Worm (Caenorhabditis elegans) whole organism, mixed stage, embryonic: ENCODE measurements around the gene F10E9.4.

Experiments
- M03D4.4 ChIP-seq: sonication (generic microtip); optimal IDR thresholded peaks from 2 replicates; lab custom pipeline; 2017; ENCODE audit warnings: mild to moderate bottlenecking, missing genetic modification characterization, missing compliant biosample characterization
- bed-3 ChIP-seq: fragments of 200-800 bp; sonication (Bioruptor generic); optimal IDR thresholded peaks from 3 replicates; lab custom pipeline; 2018; ENCODE audit warnings: mild to moderate bottlenecking, missing genetic modification characterization, moderate library complexity, missing compliant biosample characterization
- blmp-1 ChIP-seq: fragments of 150-350 bp; optimal IDR thresholded peaks from 2 replicates; lab custom pipeline; 2014; ENCODE audit warnings: missing biosample characterization, missing genetic modification characterization
- ceh-39 ChIP-seq: fragments of 150-350 bp; optimal IDR thresholded peaks from 2 replicates; lab custom pipeline; 2014; ENCODE audit warnings: missing biosample characterization, missing genetic modification characterization
- ceh-43 ChIP-seq: fragments of 200-800 bp; sonication (Bioruptor generic); optimal IDR thresholded peaks from 2 replicates; lab custom pipeline; 2018; ENCODE audit warnings: mild to moderate bottlenecking, missing genetic modification characterization, moderate library complexity, missing compliant biosample characterization
- ceh-83 ChIP-seq: fragments of 200-800 bp; sonication (Bioruptor generic); optimal IDR thresholded peaks from 2 replicates; lab custom pipeline; 2018; ENCODE audit warnings: mild to moderate bottlenecking, missing genetic modification characterization, missing compliant biosample characterization
- ces-1 ChIP-seq: fragments of 150-350 bp; optimal IDR thresholded peaks from 2 replicates; lab custom pipeline; 2014; ENCODE audit warnings: missing biosample characterization, missing genetic modification reagents, missing genetic modification characterization
- cnd-1 ChIP-seq: fragments of 200-800 bp; sonication (Bioruptor generic); optimal IDR thresholded peaks from 2 replicates; lab custom pipeline; 2018; ENCODE audit warnings: mild to moderate bottlenecking, missing genetic modification characterization, missing compliant biosample characterization
- drap-1 ChIP-seq: fragments of 200-800 bp; sonication (Bioruptor generic); optimal IDR thresholded peaks from 3 replicates; lab custom pipeline; 2018; ENCODE audit warnings: mild to moderate bottlenecking, missing genetic modification characterization, missing compliant biosample characterization
- elt-3 ChIP-seq: fragments of 150-350 bp; optimal IDR thresholded peaks from 2 replicates; lab custom pipeline; 2014; ENCODE audit warnings: missing biosample characterization, missing genetic modification characterization
- flh-1 ChIP-seq: fragments of 200-800 bp; sonication (Bioruptor generic); optimal IDR thresholded peaks from 2 replicates; lab custom pipeline; 2018; ENCODE audit warnings: mild to moderate bottlenecking, missing genetic modification characterization, moderate library complexity, missing compliant biosample characterization
- hlh-1 ChIP-seq: fragments of 150-350 bp; optimal IDR thresholded peaks from 2 replicates; lab custom pipeline; 2014; ENCODE audit warnings: missing biosample characterization, missing genetic modification reagents, missing genetic modification characterization
- lin-13 ChIP-seq: fragments of 150-350 bp; optimal IDR thresholded peaks from 2 replicates; lab custom pipeline; 2014; ENCODE audit warnings: missing biosample characterization, missing genetic modification characterization
- lin-32 ChIP-seq: fragments of 200-800 bp; sonication (Bioruptor generic); optimal IDR thresholded peaks from 2 replicates; lab custom pipeline; 2018; ENCODE audit warnings: mild to moderate bottlenecking, missing genetic modification characterization, missing compliant biosample characterization
- lsy-2 ChIP-seq: fragments of 150-350 bp; optimal IDR thresholded peaks from 2 replicates; lab custom pipeline; 2014; ENCODE audit warnings: missing biosample characterization, missing genetic modification characterization
- mab-5 ChIP-seq: fragments of 150-350 bp; optimal IDR thresholded peaks from 2 replicates; lab custom pipeline; 2014; ENCODE audit warnings: missing biosample characterization, missing genetic modification characterization
- mep-1 ChIP-seq: fragments of 150-350 bp; optimal IDR thresholded peaks from 2 replicates; lab custom pipeline; 2017; ENCODE audit warnings: missing biosample characterization, missing genetic modification reagents, missing genetic modification characterization, inconsistent platforms
- mls-2 ChIP-seq: sonication (generic microtip); optimal IDR thresholded peaks from 2 replicates; lab custom pipeline; 2016; ENCODE audit warnings: mild to moderate bottlenecking, missing genetic modification characterization, moderate library complexity, missing compliant biosample characterization
- nhr-2 ChIP-seq: fragments of 150-350 bp; optimal IDR thresholded peaks from 2 replicates; lab custom pipeline; 2014; ENCODE audit warnings: missing biosample characterization, missing genetic modification characterization
- nhr-237 ChIP-seq: fragments of 150-350 bp; optimal IDR thresholded peaks from 2 replicates; lab custom pipeline; 2014; ENCODE audit warnings: missing biosample characterization, missing genetic modification characterization
- nhr-28 ChIP-seq: fragments of 150-350 bp; optimal IDR thresholded peaks from 2 replicates; lab custom pipeline; 2014; ENCODE audit warnings: missing biosample characterization, missing genetic modification characterization
- pha-4 ChIP-seq: fragments of 150-350 bp; optimal IDR thresholded peaks from 2 replicates; lab custom pipeline; 2018; ENCODE audit warnings: missing biosample characterization, missing genetic modification reagents, missing genetic modification characterization
- sem-2 ChIP-seq: fragments of 200-800 bp; sonication (Bioruptor generic); optimal IDR thresholded peaks from 2 replicates; lab custom pipeline; 2018; ENCODE audit warnings: mild to moderate bottlenecking, missing genetic modification characterization, missing compliant biosample characterization
- sptf-1 ChIP-seq: sonication (generic microtip); optimal IDR thresholded peaks from 2 replicates; lab custom pipeline; 2017; ENCODE audit warnings: mild to moderate bottlenecking, missing genetic modification characterization, moderate library complexity, missing compliant biosample characterization
- tbx-8 ChIP-seq: fragments of 200-800 bp; sonication (Bioruptor generic); optimal IDR thresholded peaks from 2 replicates; lab custom pipeline; 2018; ENCODE audit warnings: mild to moderate bottlenecking, missing genetic modification characterization, moderate library complexity, missing compliant biosample characterization
- unc-120 ChIP-seq: sonication (generic microtip); optimal IDR thresholded peaks from 2 replicates; lab custom pipeline; 2017; ENCODE audit warnings: missing genetic modification characterization, missing compliant biosample characterization; ENCODE audit not compliant: poor library complexity, severe bottlenecking
- unc-39 ChIP-seq: fragments of 150-350 bp; optimal IDR thresholded peaks from 2 replicates; lab custom pipeline; 2014; ENCODE audit warnings: missing biosample characterization, missing genetic modification characterization
- unc-62 ChIP-seq: fragments of 150-350 bp; optimal IDR thresholded peaks from 2 replicates; lab custom pipeline; 2014; ENCODE audit warnings: missing biosample characterization, missing genetic modification reagents, missing genetic modification characterization
- zip-8 ChIP-seq: fragments of 150-350 bp; optimal IDR thresholded peaks from 2 replicates; lab custom pipeline; 2014; ENCODE audit warnings: missing biosample characterization, missing genetic modification characterization
- ztf-11 ChIP-seq: fragments of 150-350 bp; optimal IDR thresholded peaks from 2 replicates; lab custom pipeline; 2014; ENCODE audit warnings: missing biosample characterization, missing genetic modification characterization

F10E9.4 gene

DNA sequence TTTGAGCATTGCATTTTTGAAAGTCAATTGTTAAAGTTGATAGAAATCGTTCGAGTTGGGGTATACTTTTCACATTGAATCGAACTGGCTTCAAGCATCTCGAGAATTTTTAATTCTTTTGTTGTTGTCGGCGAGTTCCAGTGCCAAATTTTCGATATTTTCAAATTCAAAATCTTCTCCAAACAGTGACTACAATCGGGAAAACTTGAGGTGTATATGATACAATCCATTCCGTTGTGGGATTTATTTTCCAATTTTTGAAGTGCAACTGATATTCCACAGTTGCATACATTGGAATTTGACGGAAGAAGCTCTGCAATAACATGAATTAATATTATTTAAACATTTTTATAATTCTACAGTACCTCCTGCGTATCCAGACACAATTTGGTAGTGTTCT is 2.5 kb upstream of the F10E9.4 start:
- TF ChIP-seq unc-120 (tag; lab: Kevin White, UChicago) (no peak), ces-1 (GFP tag; lab: Kevin White, UChicago) (no peak), cnd-1 (tag; lab: Kevin White, UChicago) (no peak), ceh-39 (tag; lab: Kevin White, UChicago) (no peak), mls-2 (no peak), ceh-43 (GFP tag; lab: Kevin White, UChicago) (no peak), mep-1 (tag; lab: Kevin White, UChicago) (no peak), mab-5 (no peak), blmp-1 (tag; lab: Kevin White, UChicago) (no peak), bed-3 (GFP tag; lab: Kevin White, UChicago) (no peak), pha-4 (tag; lab: Kevin White, UChicago) (no peak), unc-39 (tag; lab: Kevin White, UChicago) (no peak), zip-8 (tag; lab: Kevin White, UChicago) (no peak), ceh-83 (GFP tag; lab: Kevin White, UChicago) (no peak), sem-2 (GFP tag; lab: Kevin White, UChicago) (no peak), lin-13 (tag; lab: Kevin White, UChicago) (no peak), tbx-8 (GFP tag; lab: Kevin White, UChicago) (no peak), unc-62 (GFP tag; lab: Kevin White, UChicago) (no peak), nhr-237 (tag; lab: Kevin White, UChicago) (no peak)

- peak; percentile 74 for TF ChIP-seq lsy-2 (tag; lab: Kevin White, UChicago)
- TF ChIP-seq ceh-83 (GFP tag; lab: Kevin White, UChicago), result no peak
- peak; percentile 61 for TF ChIP-seq mep-1 (tag; lab: Kevin White, UChicago)
- TF ChIP-seq sptf-1 (tag; lab: Kevin White, UChicago), result peak; percentile 54
- no peak for TF ChIP-seq unc-62 (GFP tag; lab: Kevin White, UChicago)
- TF ChIP-seq tbx-8 (GFP tag; lab: Kevin White, UChicago), result no peak
- peak; percentile 38 for TF ChIP-seq ceh-39 (tag; lab: Kevin White, UChicago)
- TF ChIP-seq unc-39 (tag; lab: Kevin White, UChicago), result no peak
- peak; percentile 30 for TF ChIP-seq lin-13 (tag; lab: Kevin White, UChicago)
- peak; percentile 70 for TF ChIP-seq ces-1 (GFP tag; lab: Kevin White, UChicago)
- peak; percentile 15 for TF ChIP-seq nhr-237 (tag; lab: Kevin White, UChicago)
- TF ChIP-seq nhr-2, result peak; percentile 26
- TF ChIP-seq, all 35 proteins: peak for 8
Observed at ce11 chrIII:8307356-8307755, 982 bp upstream of the F10E9.4 start, which contains the start of the genes F10E9.7 and F10E9.5. F10E9.7 (minus strand) TSS chrIII:8307441. F10E9.5 (plus strand) TSS chrIII:8307592.

- TF ChIP-seq lsy-2 (tag; lab: Kevin White, UChicago) (peak; percentile 93), lin-32 (GFP tag; lab: Kevin White, UChicago) (no peak), sptf-1 (tag; lab: Kevin White, UChicago) (no peak), mep-1 (tag; lab: Kevin White, UChicago) (peak; percentile 49), ces-1 (GFP tag; lab: Kevin White, UChicago) (peak; percentile 8), hlh-1 (peak; percentile 39), ceh-39 (tag; lab: Kevin White, UChicago) (peak; percentile 34)
- TF ChIP-seq, all 35 proteins: peak for 5
Observed at ce11 chrIII:8310239-8311057, 2.1 kb downstream of the F10E9.4 start, which contains the start of gene F10E9.3. F10E9.3 (plus strand) TSS chrIII:8311007.

- no peak for TF ChIP-seq hlh-1
- TF ChIP-seq M03D4.4 (tag; lab: Kevin White, UChicago), result no peak
- no peak for TF ChIP-seq flh-1
- no peak for TF ChIP-seq ceh-83 (GFP tag; lab: Kevin White, UChicago)
- no peak for TF ChIP-seq ztf-11 (tag; lab: Kevin White, UChicago)
- TF ChIP-seq drap-1 (GFP tag; lab: Kevin White, UChicago), result no peak
- TF ChIP-seq mep-1 (tag; lab: Kevin White, UChicago), result no peak
- TF ChIP-seq cnd-1 (tag; lab: Kevin White, UChicago), result no peak
- TF ChIP-seq lin-13 (tag; lab: Kevin White, UChicago), result no peak
- TF ChIP-seq unc-120 (tag; lab: Kevin White, UChicago), result no peak
- TF ChIP-seq nhr-28, result no peak
- TF ChIP-seq unc-39 (tag; lab: Kevin White, UChicago), result no peak
- TF ChIP-seq sptf-1 (tag; lab: Kevin White, UChicago), result no peak
- TF ChIP-seq ceh-39 (tag; lab: Kevin White, UChicago), result no peak
- no peak for TF ChIP-seq bed-3 (GFP tag; lab: Kevin White, UChicago)
- no peak for TF ChIP-seq elt-3 (tag; lab: Kevin White, UChicago)
- TF ChIP-seq lin-32 (GFP tag; lab: Kevin White, UChicago), result no peak
- no peak for TF ChIP-seq mls-2
Observed at ce11 chrIII:8312393-8312792, 4.1 kb downstream of the F10E9.4 start, which contains the start of gene F10E9.2. F10E9.2 (plus strand) TSS chrIII:8312693.
